Worm (Caenorhabditis elegans): Measurements from ENCODE around the gene perm-4.

ce11 chrIV:1096154-1096553 is 28.8 kb downstream of the perm-4 start:
- TF ChIP-seq daf-16 (GFP tag; optimal IDR thresholded peaks at IDR 0.05) (no peak), daf-16 (tag; optimal IDR thresholded peaks at IDR 0.05) (no peak), aha-1 (tag) (peak; percentile 59), lir-3 (tag; optimal IDR thresholded peaks at IDR 0.05) (no peak), R02D3.7 (tag; optimal IDR thresholded peaks at IDR 0.05) (no peak), pqm-1 (tag; optimal IDR thresholded peaks at IDR 0.05) (no peak)

All from whole organism, L4 larva.